Worm (Caenorhabditis elegans): ENCODE results near the gene ins-31.

ins-31 gene

ce11 chrII:3172176-3172575 is 45.3 kb downstream of the ins-31 start, which contains the start of gene Y27F2A.10:
Gene Y27F2A.10, minus strand, starts transcription at chrII:3172276.
- TF ChIP-seq unc-62 (GFP tag; optimal IDR thresholded peaks at IDR 0.05), result no peak
